Fruit fly (Drosophila melanogaster): ENCODE results near the gene mRRF2.

dm6 chr3R:22618280-22618679 lies 4.8 kb downstream of the mRRF2 start, which contains the start of gene mRpL45:
- no peak for TF ChIP-seq svp (GFP tag)
- no peak for TF ChIP-seq esn (GFP tag; optimal IDR thresholded peaks at IDR 0.05)
- no peak for TF ChIP-seq lz (GFP tag; optimal IDR thresholded peaks at IDR 0.05)
